Fruit fly (Drosophila melanogaster): ENCODE data around the gene CG32793.
A peak's percentile ranks its signal among the peaks of the same experiment; 100 is the strongest.

CG32793 gene

DNA sequence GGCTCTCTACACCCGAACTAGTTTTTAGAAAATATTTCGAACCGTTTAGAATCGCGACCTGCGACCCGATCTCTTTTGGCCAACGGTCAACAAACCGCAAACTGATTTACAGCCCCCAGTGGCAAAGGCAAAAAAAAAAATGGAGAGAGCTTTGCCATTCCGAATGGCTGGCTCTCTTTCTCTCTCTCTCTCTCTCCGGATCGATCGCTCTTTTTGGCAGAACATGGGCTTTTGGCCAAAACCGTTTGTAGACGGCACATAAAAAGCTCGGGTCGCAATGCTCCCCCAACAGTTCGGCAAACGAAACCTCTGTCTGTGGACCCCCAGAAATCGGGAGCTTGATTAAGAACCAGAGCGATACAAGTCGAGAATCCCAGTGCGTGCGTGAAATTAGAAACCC is at the start of gene CG32793:
CG32793 (plus strand) TSS at position 301 of the 400 bp plus-strand sequence.
- no peak for TF ChIP-seq Gug (GFP tag; IDR thresholded peaks at IDR 0.05)
- no peak for TF ChIP-seq svp (GFP tag)
- no peak for TF ChIP-seq Blimp-1 (GFP tag; optimal IDR thresholded peaks at IDR 0.05)
- no peak for TF ChIP-seq CG10631 (GFP tag; optimal IDR thresholded peaks at IDR 0.05)
- no peak for TF ChIP-seq ss (GFP tag; optimal IDR thresholded peaks at IDR 0.05)

DNA sequence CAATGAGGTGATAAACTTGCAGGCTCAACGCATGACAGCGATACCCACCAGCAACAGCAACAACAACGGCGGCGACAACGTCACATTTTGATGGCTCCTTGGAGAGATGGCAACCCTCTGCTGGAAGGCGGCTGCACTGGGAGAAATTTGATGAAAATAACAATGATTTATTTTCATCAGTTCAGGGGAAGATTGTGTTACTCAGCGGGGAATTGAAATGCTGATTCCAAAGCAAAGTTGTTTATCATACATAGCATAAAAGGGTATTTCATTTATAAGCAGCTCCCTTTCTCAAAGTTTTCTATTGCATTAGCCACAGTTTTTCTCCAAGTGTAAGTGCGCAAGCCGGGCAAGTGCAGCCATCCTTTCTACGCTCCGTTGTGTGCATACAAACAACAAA is 48.9 kb upstream of the CG32793 start:
- no peak for TF ChIP-seq net (GFP tag; optimal IDR thresholded peaks at IDR 0.05)
- TF ChIP-seq Sox14 (GFP tag; optimal IDR thresholded peaks at IDR 0.05), result peak; percentile 10
- TF ChIP-seq CG6276 (GFP tag; optimal IDR thresholded peaks at IDR 0.05), result no peak
- TF ChIP-seq topi (GFP tag; optimal IDR thresholded peaks at IDR 0.05), result no peak
- peak; percentile 28 for TF ChIP-seq spab (GFP tag; optimal IDR thresholded peaks at IDR 0.05)
- no peak for TF ChIP-seq Sox15 (GFP tag; optimal IDR thresholded peaks at IDR 0.05)
- peak; percentile 28 for TF ChIP-seq acj6 (GFP tag; optimal IDR thresholded peaks at IDR 0.05)
- TF ChIP-seq Eip78C (GFP tag), result peak; percentile 75
- peak; percentile 8 for TF ChIP-seq Met (GFP tag; optimal IDR thresholded peaks at IDR 0.05)
- TF ChIP-seq svp (GFP tag), result peak; percentile 54
- peak; percentile 18 for TF ChIP-seq cyc (GFP tag; optimal IDR thresholded peaks at IDR 0.05)
- peak; percentile 42 for TF ChIP-seq CG6808 (GFP tag; optimal IDR thresholded peaks at IDR 0.05)
- peak; percentile 48 for TF ChIP-seq fd59A (GFP tag; optimal IDR thresholded peaks at IDR 0.05)
- peak; percentile 19 for TF ChIP-seq achi (GFP tag; optimal IDR thresholded peaks at IDR 0.05)
- TF ChIP-seq CG6792 (GFP tag; optimal IDR thresholded peaks at IDR 0.05), result peak; percentile 26
- no peak for TF ChIP-seq CG11902 (GFP tag; optimal IDR thresholded peaks at IDR 0.05)
- TF ChIP-seq CG3032 (tag; optimal IDR thresholded peaks at IDR 0.05), result no peak
- TF ChIP-seq CG6163 (GFP tag; IDR thresholded peaks at IDR 0.05), result no peak
- TF ChIP-seq CG11762 (GFP tag; optimal IDR thresholded peaks at IDR 0.05; ENCODE audit: insufficient read depth), result no peak
- TF ChIP-seq CG34406 (GFP tag; optimal IDR thresholded peaks at IDR 0.05), result peak; percentile 2
- no peak for TF ChIP-seq CG16779 (tag; optimal IDR thresholded peaks at IDR 0.05)
- peak; percentile 53 for TF ChIP-seq Ets96B (tag; optimal IDR thresholded peaks at IDR 0.05)
- peak; percentile 47 for TF ChIP-seq CG10631 (GFP tag; optimal IDR thresholded peaks at IDR 0.05)
- TF ChIP-seq Ets21C (GFP tag; optimal IDR thresholded peaks at IDR 0.05), result peak; percentile 0
- TF ChIP-seq Lpt (GFP tag; optimal IDR thresholded peaks at IDR 0.05), result no peak
- no peak for TF ChIP-seq CG8632 (GFP tag; optimal IDR thresholded peaks at IDR 0.05)
- TF ChIP-seq CG10669 (GFP tag; optimal IDR thresholded peaks at IDR 0.05), result peak; percentile 42
- no peak for TF ChIP-seq Blimp-1 (GFP tag; optimal IDR thresholded peaks at IDR 0.05)
- no peak for TF ChIP-seq CG8319 (GFP tag; optimal IDR thresholded peaks at IDR 0.05)
- peak; percentile 24 for TF ChIP-seq OdsH (GFP tag; optimal IDR thresholded peaks at IDR 0.05)
- TF ChIP-seq fd85E (GFP tag; optimal IDR thresholded peaks at IDR 0.05), result no peak
- no peak for TF ChIP-seq Eip93F (GFP tag; optimal IDR thresholded peaks at IDR 0.05)
- peak; percentile 45 for TF ChIP-seq pdm3 (GFP tag; optimal IDR thresholded peaks at IDR 0.05)
- peak; percentile 9 for TF ChIP-seq Sox102F (GFP tag; optimal IDR thresholded peaks at IDR 0.05)
- TF ChIP-seq ss (GFP tag; optimal IDR thresholded peaks at IDR 0.05), result peak; percentile 17 to 28
- TF ChIP-seq CG9139 (GFP tag; optimal IDR thresholded peaks at IDR 0.05), result no peak
- TF ChIP-seq dac (GFP tag; optimal IDR thresholded peaks at IDR 0.05), result no peak
- no peak for TF ChIP-seq Eip75B (GFP tag; optimal IDR thresholded peaks at IDR 0.05)
- no peak for TF ChIP-seq CG4318 (GFP tag; optimal IDR thresholded peaks at IDR 0.05)
- peak; percentile 29 for TF ChIP-seq CG32006 (GFP tag; optimal IDR thresholded peaks at IDR 0.05)
- peak; percentile 44; the same call in 1 of the 3 replicates for TF ChIP-seq CG8119 (GFP tag; IDR thresholded peaks at IDR 0.05)
- TF ChIP-seq lz (GFP tag; optimal IDR thresholded peaks at IDR 0.05), result peak; percentile 22
- no peak for TF ChIP-seq CG6854 (GFP tag; optimal IDR thresholded peaks at IDR 0.05)
- no peak for TF ChIP-seq Hr38 (GFP tag; optimal IDR thresholded peaks at IDR 0.05)
- TF ChIP-seq Hr39 (GFP tag; optimal IDR thresholded peaks at IDR 0.05), result peak; percentile 15
- peak; percentile 20 for TF ChIP-seq CG31627 (GFP tag; optimal IDR thresholded peaks at IDR 0.05)
- TF ChIP-seq CG7368 (GFP tag; optimal IDR thresholded peaks at IDR 0.05), result no peak
- TF ChIP-seq esn (GFP tag; optimal IDR thresholded peaks at IDR 0.05), result peak; percentile 4
- peak; percentile 24 for TF ChIP-seq dsx (GFP tag; optimal IDR thresholded peaks at IDR 0.05; ENCODE audit: poor library complexity, severe bottlenecking)
